Worm (Caenorhabditis elegans): ENCODE measurements around the gene dyrb-1.

The dyrb-1 gene

DNA sequence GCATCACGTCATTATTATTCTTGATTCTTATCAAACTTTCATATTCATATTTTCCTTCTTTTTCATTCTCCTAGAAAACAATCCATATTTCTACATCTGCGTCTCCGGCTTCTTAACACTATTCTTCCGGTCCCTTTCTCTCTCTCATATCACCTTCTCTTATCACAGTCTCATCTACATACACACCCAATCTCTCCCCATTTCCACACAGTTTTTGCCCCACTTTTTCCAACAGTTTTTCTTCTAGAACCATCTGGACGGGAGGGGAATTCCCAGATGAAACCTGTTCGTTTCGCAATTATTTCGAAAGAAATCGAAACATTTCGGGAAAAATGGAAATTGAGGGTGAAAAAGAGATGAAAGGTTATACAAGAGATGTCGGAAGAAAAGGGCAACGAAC, 21.2 kb upstream of the dyrb-1 start (continued):
- TF ChIP-seq ceh-40 (GFP tag; IDR thresholded peaks at IDR 0.05) (no peak), gei-17 (GFP tag; optimal IDR thresholded peaks at IDR 0.05) (peak; percentile 10), mcd-1 (GFP tag; IDR thresholded peaks at IDR 0.05) (0 out of 2 replicates have a peak, but pooled peaks have one; percentile 21), C06A6.2 (GFP tag; conservative IDR thresholded peaks at IDR 0.05) (peak; percentile 53; the same call in 1 of the 2 replicates), mes-4 (tag; optimal IDR thresholded peaks at IDR 0.05) (no peak), lin-26 (GFP tag; IDR thresholded peaks at IDR 0.05) (0 out of 2 replicates have a peak, but pooled peaks have one; percentile 49), nhr-120 (GFP tag; IDR thresholded peaks at IDR 0.05) (no peak), hsf-1 (GFP tag; IDR thresholded peaks at IDR 0.05) (peak; percentile 92), dox-1 (GFP tag; IDR thresholded peaks at IDR 0.05) (peak; percentile 37; the same call in 1 of the 2 replicates), chd-7 (tag; optimal IDR thresholded peaks at IDR 0.05) (peak; percentile 26), tbp1 (GFP tag; optimal IDR thresholded peaks at IDR 0.05) (peak; percentile 32), B0019.2 (GFP tag; conservative IDR thresholded peaks at IDR 0.05) (no peak), nhr-80 (tag; optimal IDR thresholded peaks at IDR 0.05) (peak; percentile 74), ceh-27 (GFP tag; optimal IDR thresholded peaks at IDR 0.05) (peak; percentile 11), madf-10 (tag; optimal IDR thresholded peaks at IDR 0.05) (peak; percentile 36), rpc-1 (optimal IDR thresholded peaks at IDR 0.05) (peak; percentile 49), rpc-1 (tag; optimal IDR thresholded peaks at IDR 0.05) (no peak), lin-54 (GFP tag; optimal IDR thresholded peaks at IDR 0.05) (no peak), K11D2.4 (GFP tag; IDR thresholded peaks at IDR 0.05) (peak; percentile 20; the same call in 1 of the 2 replicates), ama-1 (optimal IDR thresholded peaks at IDR 0.05) (no peak), ama-1 (GFP tag; optimal IDR thresholded peaks at IDR 0.05) (no peak)

DNA sequence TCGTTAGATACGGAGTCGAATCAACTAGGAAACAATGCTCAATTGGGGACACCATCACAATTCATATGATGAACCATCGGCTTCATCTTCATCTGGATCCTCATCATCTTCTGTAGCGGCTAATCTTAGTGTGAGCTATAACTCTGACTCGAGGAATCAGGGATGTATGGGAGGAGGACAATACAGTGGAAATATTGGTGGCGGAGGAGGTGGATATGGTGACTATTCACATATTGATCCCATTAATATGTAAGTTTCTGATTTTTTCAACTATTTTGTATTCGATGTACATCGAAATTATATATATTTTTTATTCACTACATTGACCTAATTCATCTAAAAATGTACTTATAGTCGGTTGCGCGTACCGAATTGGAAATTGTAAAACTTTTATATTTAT, 20.4 kb upstream of the dyrb-1 start:
- no peak for TF ChIP-seq F57C9.4 (tag; optimal IDR thresholded peaks at IDR 0.05)
- TF ChIP-seq Y56A3A.18 (GFP tag; IDR thresholded peaks at IDR 0.05) = no peak
- no peak for TF ChIP-seq Y67H2A.10 (GFP tag; conservative IDR thresholded peaks at IDR 0.05)
- TF ChIP-seq rpc-1 (optimal IDR thresholded peaks at IDR 0.05) = no peak
- no peak for TF ChIP-seq rpc-1 (tag; optimal IDR thresholded peaks at IDR 0.05)

DNA sequence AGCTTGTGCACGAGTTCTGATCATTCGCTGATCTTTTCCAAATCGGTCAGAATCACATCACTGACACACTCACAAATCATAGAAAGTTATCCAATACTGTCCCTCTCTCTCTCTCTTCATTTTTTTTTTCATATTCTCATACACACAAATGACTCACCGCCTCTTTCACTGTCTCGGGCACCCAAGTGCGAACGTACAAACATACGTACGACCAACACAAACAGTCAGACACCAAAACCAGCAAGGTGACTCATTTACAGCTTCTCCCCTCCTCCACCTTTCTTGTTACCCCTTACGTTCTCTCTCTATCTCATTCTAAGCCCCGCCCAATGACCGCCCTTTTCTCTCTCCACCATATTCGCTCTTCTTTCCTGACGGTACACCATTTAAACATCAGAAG, 20.0 kb upstream of the dyrb-1 start:
- TF ChIP-seq F57C9.4 (tag; optimal IDR thresholded peaks at IDR 0.05) = no peak
- no peak for TF ChIP-seq sea-2 (GFP tag; IDR thresholded peaks at IDR 0.05)
- TF ChIP-seq somi-1 (GFP tag; optimal IDR thresholded peaks at IDR 0.05) = no peak
- no peak for TF ChIP-seq mes-4 (tag; optimal IDR thresholded peaks at IDR 0.05)
- no peak for TF ChIP-seq nhr-120 (GFP tag; IDR thresholded peaks at IDR 0.05)
- no peak for TF ChIP-seq ztf-28 (GFP tag; IDR thresholded peaks at IDR 0.05)
- TF ChIP-seq ztf-3 (GFP tag; optimal IDR thresholded peaks at IDR 0.05) = no peak

DNA sequence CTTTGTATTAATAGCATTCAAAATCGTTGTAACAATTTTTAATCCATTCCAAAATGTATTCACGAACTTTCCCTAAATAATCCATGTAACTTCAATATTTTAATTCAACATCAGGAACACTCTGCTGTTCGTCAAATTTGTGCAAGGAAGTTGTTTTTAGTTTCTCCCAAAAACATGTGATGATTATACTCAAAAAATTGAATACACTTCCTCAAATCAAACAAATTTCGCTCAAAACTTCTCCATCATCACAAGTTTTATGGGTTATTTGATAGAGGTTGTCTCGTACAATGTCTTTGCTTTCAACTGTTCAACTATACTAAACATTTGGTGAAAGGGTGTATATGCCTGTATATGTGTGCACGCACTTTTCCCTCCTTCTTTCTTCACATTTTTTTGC, 18.1 kb upstream of the dyrb-1 start:
- TF ChIP-seq hsf-1 (GFP tag; IDR thresholded peaks at IDR 0.05) (no peak), sdz-38 (tag; optimal IDR thresholded peaks at IDR 0.05) (no peak), nhr-80 (tag; optimal IDR thresholded peaks at IDR 0.05) (peak; percentile 12)

DNA sequence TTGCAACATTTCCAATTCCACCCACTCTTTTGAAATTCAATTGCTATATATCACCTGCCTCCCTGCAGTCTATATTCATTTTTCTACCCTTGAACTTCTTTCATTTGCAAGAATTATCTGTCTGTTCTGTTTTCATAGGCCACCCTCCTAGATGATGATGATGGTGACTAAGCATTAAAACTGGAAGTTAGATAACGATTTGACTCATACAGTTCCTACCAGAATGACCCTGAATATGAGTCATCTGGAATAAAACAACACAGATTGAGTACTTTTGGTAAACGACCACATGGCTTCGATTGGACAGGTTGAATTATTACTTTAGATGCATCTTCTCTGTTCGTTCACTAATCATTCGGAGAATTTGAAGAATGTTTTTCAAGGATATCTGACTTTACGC, 17.4 kb upstream of the dyrb-1 start:
- no peak for TF ChIP-seq T07F8.4 (tag; optimal IDR thresholded peaks at IDR 0.05)
- no peak for TF ChIP-seq F39B2.1 (GFP tag; IDR thresholded peaks at IDR 0.05)

DNA sequence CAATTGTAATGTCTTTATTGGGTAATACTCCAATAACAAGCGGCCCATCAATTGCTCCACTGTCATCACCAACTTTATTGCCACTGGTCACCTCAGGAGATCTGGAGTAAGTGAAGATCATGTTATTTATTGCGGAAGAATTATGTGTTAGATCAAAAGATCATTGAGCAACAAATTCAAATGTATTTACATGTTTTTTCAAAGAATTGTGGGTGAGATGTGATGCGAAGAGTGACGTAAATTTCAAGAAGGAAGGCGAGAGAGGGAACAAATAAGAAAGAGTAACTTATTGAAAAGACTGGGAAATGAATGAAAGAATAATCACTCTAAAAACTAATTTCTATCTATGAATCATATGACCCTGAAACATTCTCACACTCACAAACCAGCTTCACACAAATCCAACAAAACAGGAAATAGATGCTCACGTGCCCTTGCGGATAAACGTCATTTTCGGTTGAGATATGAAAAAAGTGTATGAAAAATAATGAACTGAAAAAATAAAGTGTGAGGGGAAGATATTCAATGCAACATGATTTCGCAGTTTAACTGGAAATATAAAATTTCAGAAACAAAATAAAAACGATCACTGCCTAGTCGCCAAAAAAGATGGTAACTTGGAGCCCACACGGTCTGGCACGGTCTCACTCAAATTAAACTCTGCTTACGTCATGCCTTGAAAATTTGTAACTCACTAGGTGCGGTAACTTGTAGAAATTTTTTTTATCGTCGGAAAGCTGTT, 14.0 kb upstream of the dyrb-1 start:
- TF ChIP-seq ccch-3 (GFP tag; optimal IDR thresholded peaks at IDR 0.05) = no peak
